Worm (Caenorhabditis elegans) whole organism, L1 larva: ENCODE data around the gene F44B9.10.

Source experiments
- ama-1 ChIP-seq: fragments of 150-350 bp; optimal IDR thresholded peaks from 2 replicates; lab custom pipeline; 2014
- blmp-1 ChIP-seq: fragments of 150-350 bp; optimal IDR thresholded peaks from 2 replicates; lab custom pipeline; 2014; ENCODE audit warnings: missing biosample characterization, missing genetic modification characterization
- ceh-88 ChIP-seq: fragments of 200-800 bp; sonication (Bioruptor generic); IDR thresholded peaks from 2 replicates; pipeline ENCODE4 v1.3.6; 2022; ENCODE audit warnings: missing genetic modification characterization, missing compliant biosample characterization
- egl-27 ChIP-seq, 2 experiments: fragments of 150-350 bp in 1 of 2; sonication (generic microtip); optimal IDR thresholded peaks; 3 replicates each; lab custom pipeline; 2017 to 2018; ENCODE audit warnings: missing biosample characterization in 2 of 2, missing genetic modification characterization in 2 of 2, missing genetic modification reagents in 2 of 2
- elt-2 ChIP-seq: sonication (generic microtip); optimal IDR thresholded peaks from 2 replicates; lab custom pipeline; 2016; ENCODE audit warnings: missing genetic modification characterization, mild to moderate bottlenecking, inconsistent platforms, missing compliant biosample characterization, missing genetic modification reagents
- hpl-2 ChIP-seq: fragments of 150-350 bp; optimal IDR thresholded peaks from 2 replicates; lab custom pipeline; 2014; ENCODE audit warnings: missing biosample characterization, missing genetic modification reagents, missing genetic modification characterization
- jun-1 ChIP-seq: fragments of 150-350 bp; optimal IDR thresholded peaks from 2 replicates; lab custom pipeline; 2014; ENCODE audit warnings: missing biosample characterization, missing genetic modification reagents, missing genetic modification characterization
- lin-39 ChIP-seq: fragments of 150-350 bp; optimal IDR thresholded peaks from 2 replicates; lab custom pipeline; 2014; ENCODE audit warnings: missing biosample characterization, missing genetic modification reagents, missing genetic modification characterization
- mep-1 ChIP-seq: fragments of 150-350 bp; optimal IDR thresholded peaks from 2 replicates; lab custom pipeline; 2014; ENCODE audit warnings: missing biosample characterization, missing genetic modification characterization
- nhr-90 ChIP-seq: sonication (generic microtip); optimal IDR thresholded peaks from 2 replicates; lab custom pipeline; 2016; ENCODE audit warnings: mild to moderate bottlenecking, missing genetic modification characterization, missing compliant biosample characterization; ENCODE audit not compliant: poor library complexity
- unc-62 ChIP-seq: fragments of 150-350 bp; optimal IDR thresholded peaks from 2 replicates; lab custom pipeline; 2014; ENCODE audit warnings: missing biosample characterization, missing genetic modification reagents, missing genetic modification characterization
- zag-1 ChIP-seq: fragments of 150-350 bp; optimal IDR thresholded peaks from 2 replicates; lab custom pipeline; 2014; ENCODE audit warnings: missing biosample characterization, missing genetic modification characterization

DNA sequence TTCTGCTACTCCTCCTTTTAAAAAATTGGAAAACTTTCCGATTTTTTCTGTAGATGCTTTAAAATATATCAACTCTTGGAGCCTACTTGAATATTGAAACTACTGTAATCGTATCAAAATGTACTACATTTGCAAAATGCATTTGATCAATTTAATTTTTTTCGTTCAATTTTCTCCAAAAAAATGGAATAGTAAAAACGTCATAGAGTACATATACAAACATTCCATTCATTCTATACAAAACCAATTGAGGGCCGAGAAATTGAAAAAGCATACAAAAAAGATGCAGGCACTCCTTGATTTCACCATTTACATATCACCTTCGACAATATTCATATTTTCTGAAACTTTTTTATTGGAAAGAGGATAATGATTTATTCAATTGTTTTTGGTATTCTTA, 29.3 kb downstream of the F44B9.10 start, which contains the start of gene C06G4.6:
- no peak for TF ChIP-seq hpl-2 (GFP tag; lab: Kevin White, UChicago)
- no peak for TF ChIP-seq unc-62 (GFP tag; lab: Kevin White, UChicago)
- no peak for TF ChIP-seq ceh-88 (GFP tag; lab: Robert Waterston, UW)
- TF ChIP-seq jun-1 = no peak
- no peak for TF ChIP-seq zag-1
- no peak for TF ChIP-seq blmp-1
- no peak for TF ChIP-seq ama-1 (lab: Kevin White, UChicago)
- TF ChIP-seq elt-2 (tag; lab: Kevin White, UChicago) = no peak
- no peak for TF ChIP-seq nhr-90 (tag; lab: Kevin White, UChicago)
- TF ChIP-seq mep-1 (tag; lab: Kevin White, UChicago) = no peak
- no peak for TF ChIP-seq lin-39 (tag; lab: Kevin White, UChicago)
- no peak for TF ChIP-seq egl-27 (tag; optimal IDR thresholded peaks at IDR 0.05; lab: Kevin White, UChicago)
